Fruit fly (Drosophila melanogaster): Measurements from ENCODE around the gene Ctr9.

- TF ChIP-seq CG8478 (optimal IDR thresholded peaks at IDR 0.05): no peak
- TF ChIP-seq CTCF (optimal IDR thresholded peaks at IDR 0.05): no peak
Measured at dm6 chr3L:1354214-1354613, 47.2 kb downstream of the Ctr9 start.
